Worm (Caenorhabditis elegans) whole organism, mixed stage, embryonic: ENCODE measurements around the gene lgc-39.

Experiments
- M03D4.4 ChIP-seq: sonication (generic microtip); optimal IDR thresholded peaks from 2 replicates; lab custom pipeline; 2017; ENCODE audit warnings: mild to moderate bottlenecking, missing genetic modification characterization, missing compliant biosample characterization
- bed-3 ChIP-seq: fragments of 200-800 bp; sonication (Bioruptor generic); optimal IDR thresholded peaks from 3 replicates; lab custom pipeline; 2018; ENCODE audit warnings: mild to moderate bottlenecking, missing genetic modification characterization, moderate library complexity, missing compliant biosample characterization
- blmp-1 ChIP-seq: fragments of 150-350 bp; optimal IDR thresholded peaks from 2 replicates; lab custom pipeline; 2014; ENCODE audit warnings: missing biosample characterization, missing genetic modification characterization
- ceh-39 ChIP-seq: fragments of 150-350 bp; optimal IDR thresholded peaks from 2 replicates; lab custom pipeline; 2014; ENCODE audit warnings: missing biosample characterization, missing genetic modification characterization
- ceh-43 ChIP-seq: fragments of 200-800 bp; sonication (Bioruptor generic); optimal IDR thresholded peaks from 2 replicates; lab custom pipeline; 2018; ENCODE audit warnings: mild to moderate bottlenecking, missing genetic modification characterization, moderate library complexity, missing compliant biosample characterization
- ceh-83 ChIP-seq: fragments of 200-800 bp; sonication (Bioruptor generic); optimal IDR thresholded peaks from 2 replicates; lab custom pipeline; 2018; ENCODE audit warnings: mild to moderate bottlenecking, missing genetic modification characterization, missing compliant biosample characterization
- ces-1 ChIP-seq: fragments of 150-350 bp; optimal IDR thresholded peaks from 2 replicates; lab custom pipeline; 2014; ENCODE audit warnings: missing biosample characterization, missing genetic modification reagents, missing genetic modification characterization
- cnd-1 ChIP-seq: fragments of 200-800 bp; sonication (Bioruptor generic); optimal IDR thresholded peaks from 2 replicates; lab custom pipeline; 2018; ENCODE audit warnings: mild to moderate bottlenecking, missing genetic modification characterization, missing compliant biosample characterization
- drap-1 ChIP-seq: fragments of 200-800 bp; sonication (Bioruptor generic); optimal IDR thresholded peaks from 3 replicates; lab custom pipeline; 2018; ENCODE audit warnings: mild to moderate bottlenecking, missing genetic modification characterization, missing compliant biosample characterization
- elt-3 ChIP-seq: fragments of 150-350 bp; optimal IDR thresholded peaks from 2 replicates; lab custom pipeline; 2014; ENCODE audit warnings: missing biosample characterization, missing genetic modification characterization
- flh-1 ChIP-seq: fragments of 200-800 bp; sonication (Bioruptor generic); optimal IDR thresholded peaks from 2 replicates; lab custom pipeline; 2018; ENCODE audit warnings: mild to moderate bottlenecking, missing genetic modification characterization, moderate library complexity, missing compliant biosample characterization
- ham-2 ChIP-seq: fragments of 200-800 bp; sonication (Bioruptor generic); optimal IDR thresholded peaks from 2 replicates; lab custom pipeline; 2018; ENCODE audit warnings: mild to moderate bottlenecking, missing genetic modification characterization, missing compliant biosample characterization
- hlh-1 ChIP-seq: fragments of 150-350 bp; optimal IDR thresholded peaks from 2 replicates; lab custom pipeline; 2014; ENCODE audit warnings: missing biosample characterization, missing genetic modification reagents, missing genetic modification characterization
- lin-13 ChIP-seq: fragments of 150-350 bp; optimal IDR thresholded peaks from 2 replicates; lab custom pipeline; 2014; ENCODE audit warnings: missing biosample characterization, missing genetic modification characterization
- lin-32 ChIP-seq: fragments of 200-800 bp; sonication (Bioruptor generic); optimal IDR thresholded peaks from 2 replicates; lab custom pipeline; 2018; ENCODE audit warnings: mild to moderate bottlenecking, missing genetic modification characterization, missing compliant biosample characterization
- lsy-2 ChIP-seq: fragments of 150-350 bp; optimal IDR thresholded peaks from 2 replicates; lab custom pipeline; 2014; ENCODE audit warnings: missing biosample characterization, missing genetic modification characterization
- mab-5 ChIP-seq: fragments of 150-350 bp; optimal IDR thresholded peaks from 2 replicates; lab custom pipeline; 2014; ENCODE audit warnings: missing biosample characterization, missing genetic modification characterization
- mep-1 ChIP-seq: fragments of 150-350 bp; optimal IDR thresholded peaks from 2 replicates; lab custom pipeline; 2017; ENCODE audit warnings: missing biosample characterization, missing genetic modification reagents, missing genetic modification characterization, inconsistent platforms
- mls-2 ChIP-seq: sonication (generic microtip); optimal IDR thresholded peaks from 2 replicates; lab custom pipeline; 2016; ENCODE audit warnings: mild to moderate bottlenecking, missing genetic modification characterization, moderate library complexity, missing compliant biosample characterization
- nhr-12 ChIP-seq: fragments of 150-350 bp; optimal IDR thresholded peaks from 2 replicates; lab custom pipeline; 2014; ENCODE audit warnings: missing biosample characterization, missing genetic modification characterization
- nhr-237 ChIP-seq: fragments of 150-350 bp; optimal IDR thresholded peaks from 2 replicates; lab custom pipeline; 2014; ENCODE audit warnings: missing biosample characterization, missing genetic modification characterization
- nhr-28 ChIP-seq: fragments of 150-350 bp; optimal IDR thresholded peaks from 2 replicates; lab custom pipeline; 2014; ENCODE audit warnings: missing biosample characterization, missing genetic modification characterization
- nhr-76 ChIP-seq: sonication (generic microtip); optimal IDR thresholded peaks from 2 replicates; lab custom pipeline; 2017; ENCODE audit warnings: missing biosample characterization, missing genetic modification characterization
- sem-2 ChIP-seq: fragments of 200-800 bp; sonication (Bioruptor generic); optimal IDR thresholded peaks from 2 replicates; lab custom pipeline; 2018; ENCODE audit warnings: mild to moderate bottlenecking, missing genetic modification characterization, missing compliant biosample characterization
- snpc-4 ChIP-seq: fragments of 150-350 bp; optimal IDR thresholded peaks from 2 replicates; lab custom pipeline; 2014; ENCODE audit warnings: missing biosample characterization, missing genetic modification characterization
- sptf-1 ChIP-seq: sonication (generic microtip); optimal IDR thresholded peaks from 2 replicates; lab custom pipeline; 2017; ENCODE audit warnings: mild to moderate bottlenecking, missing genetic modification characterization, moderate library complexity, missing compliant biosample characterization
- tbx-8 ChIP-seq: fragments of 200-800 bp; sonication (Bioruptor generic); optimal IDR thresholded peaks from 2 replicates; lab custom pipeline; 2018; ENCODE audit warnings: mild to moderate bottlenecking, missing genetic modification characterization, moderate library complexity, missing compliant biosample characterization
- unc-120 ChIP-seq: sonication (generic microtip); optimal IDR thresholded peaks from 2 replicates; lab custom pipeline; 2017; ENCODE audit warnings: missing genetic modification characterization, missing compliant biosample characterization; ENCODE audit not compliant: poor library complexity, severe bottlenecking
- unc-39 ChIP-seq: fragments of 150-350 bp; optimal IDR thresholded peaks from 2 replicates; lab custom pipeline; 2014; ENCODE audit warnings: missing biosample characterization, missing genetic modification characterization
- unc-62 ChIP-seq: fragments of 150-350 bp; optimal IDR thresholded peaks from 2 replicates; lab custom pipeline; 2014; ENCODE audit warnings: missing biosample characterization, missing genetic modification reagents, missing genetic modification characterization
- zip-8 ChIP-seq: fragments of 150-350 bp; optimal IDR thresholded peaks from 2 replicates; lab custom pipeline; 2014; ENCODE audit warnings: missing biosample characterization, missing genetic modification characterization
- ztf-11 ChIP-seq: fragments of 150-350 bp; optimal IDR thresholded peaks from 2 replicates; lab custom pipeline; 2014; ENCODE audit warnings: missing biosample characterization, missing genetic modification characterization

Gene lgc-39

ce11 chrV:7175201-7175600, at the start of gene lgc-39:
TSS of gene lgc-39 (plus strand) at chrV:7175501.
- TF ChIP-seq ceh-83 (no peak), mab-5 (tag; lab: Kevin White, UChicago) (no peak), lsy-2 (tag; lab: Kevin White, UChicago) (no peak), flh-1 (GFP tag; lab: Kevin White, UChicago) (no peak), unc-39 (tag; lab: Kevin White, UChicago) (no peak), sem-2 (GFP tag; lab: Kevin White, UChicago) (no peak), cnd-1 (tag; lab: Kevin White, UChicago) (no peak), hlh-1 (tag; lab: Kevin White, UChicago) (no peak), blmp-1 (tag; lab: Kevin White, UChicago) (no peak), lin-13 (no peak), ztf-11 (tag; lab: Kevin White, UChicago) (no peak), nhr-28 (tag; lab: Kevin White, UChicago) (no peak), unc-120 (tag; lab: Kevin White, UChicago) (no peak), nhr-237 (no peak), elt-3 (tag; lab: Kevin White, UChicago) (no peak), snpc-4 (no peak), sptf-1 (tag; lab: Kevin White, UChicago) (no peak), nhr-76 (no peak), ham-2 (GFP tag; lab: Kevin White, UChicago) (no peak), ceh-43 (GFP tag; lab: Kevin White, UChicago) (no peak)

- TF ChIP-seq ces-1 (GFP tag; lab: Kevin White, UChicago) (no peak), nhr-12 (tag; lab: Kevin White, UChicago) (no peak), ceh-39 (tag; lab: Kevin White, UChicago) (no peak), ztf-11 (tag; lab: Kevin White, UChicago) (no peak), elt-3 (tag; lab: Kevin White, UChicago) (no peak)
These were observed 45.8 kb upstream of the lgc-39 start, which contains the start of gene T01C4.8 for ce11 chrV:7129460-7129859. TSS of gene T01C4.8 (minus strand) at chrV:7129560.

ce11 chrV:7130974-7131373, 44.3 kb upstream of the lgc-39 start, which contains the start of gene srx-36:
TSS of gene srx-36 (minus strand) at chrV:7131074.
- TF ChIP-seq ztf-11 (tag; lab: Kevin White, UChicago) (no peak), elt-3 (tag; lab: Kevin White, UChicago) (no peak), cnd-1 (tag; lab: Kevin White, UChicago) (no peak), mls-2 (tag; lab: Kevin White, UChicago) (no peak), ceh-39 (tag; lab: Kevin White, UChicago) (no peak), nhr-237 (no peak), bed-3 (GFP tag; lab: Kevin White, UChicago) (no peak), ham-2 (GFP tag; lab: Kevin White, UChicago) (no peak), hlh-1 (tag; lab: Kevin White, UChicago) (no peak), sem-2 (GFP tag; lab: Kevin White, UChicago) (no peak), lin-32 (GFP tag; lab: Kevin White, UChicago) (no peak), ceh-83 (no peak), M03D4.4 (tag; lab: Kevin White, UChicago) (no peak)

ce11 chrV:7132248-7132647, 43.1 kb upstream of the lgc-39 start, which contains the start of gene sre-10:
TSS of gene sre-10 (plus strand) at chrV:7132548.
- TF ChIP-seq cnd-1 (tag; lab: Kevin White, UChicago) (no peak), ham-2 (GFP tag; lab: Kevin White, UChicago) (no peak), tbx-8 (no peak), M03D4.4 (tag; lab: Kevin White, UChicago) (no peak), nhr-28 (tag; lab: Kevin White, UChicago) (no peak), blmp-1 (tag; lab: Kevin White, UChicago) (no peak), drap-1 (GFP tag; lab: Kevin White, UChicago) (no peak), ceh-39 (tag; lab: Kevin White, UChicago) (no peak), zip-8 (tag; lab: Kevin White, UChicago) (no peak), unc-62 (GFP tag; lab: Kevin White, UChicago) (no peak), ceh-43 (GFP tag; lab: Kevin White, UChicago) (no peak), mep-1 (tag; lab: Kevin White, UChicago) (no peak)
- TF ChIP-seq, all 35 proteins: peak for 0
